Worm (Caenorhabditis elegans): Measurements from ENCODE around the gene T26H8.5.
"Not testable (repeated sequence)": the region's sequence is repeated elsewhere in the genome, so short reads cannot be mapped to it uniquely, and the experiment has no call there.

The T26H8.5 gene

ce11 chrV:15256669-15257068 lies 48.7 kb downstream of the T26H8.5 start, which contains the start of gene srsx-39:
TSS of gene srsx-39 (minus strand) at chrV:15256769.
- TF ChIP-seq snpc-4, skn-1, ztf-4 (tag; optimal IDR thresholded peaks at IDR 0.05): not testable (repeated sequence)

Data from whole organism, L3 larva.